Fruit fly (Drosophila melanogaster): ENCODE results near the gene Ccm3.
A peak's percentile ranks its signal among the peaks of the same experiment; 100 is the strongest.

Ccm3 gene

DNA sequence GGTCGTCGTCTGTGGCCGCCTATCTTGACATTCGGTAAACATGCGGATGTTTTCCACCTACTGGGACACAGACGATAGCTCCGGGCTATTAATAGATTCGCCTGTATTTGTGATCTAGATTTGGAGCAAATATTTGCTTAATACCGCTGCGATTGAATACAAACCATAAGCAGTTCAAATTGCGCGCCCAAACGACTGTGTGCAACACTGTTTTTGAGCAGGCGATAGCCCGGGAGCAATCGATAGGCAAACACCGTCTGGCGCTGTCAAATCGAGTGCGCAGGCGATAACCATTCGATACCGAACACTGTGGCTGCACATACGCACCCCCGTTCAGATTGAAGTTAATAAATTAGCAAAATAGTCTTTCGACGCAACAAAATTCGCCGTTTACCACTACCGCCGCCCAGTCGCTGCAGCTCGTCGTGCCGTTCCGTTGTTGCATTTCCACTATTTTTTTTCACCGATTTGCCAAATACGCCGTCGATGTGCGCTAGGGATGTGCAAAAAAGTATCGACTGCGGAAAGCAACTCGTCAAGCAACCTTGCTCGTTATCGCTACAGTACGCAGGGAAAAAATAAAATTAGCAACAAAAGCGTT is 36.5 kb downstream of the Ccm3 start, which contains the start of gene Atx2 (continued):
- TF ChIP-seq Dbx (GFP tag; IDR thresholded peaks at IDR 0.05) (peak; percentile 77), Fer1 (GFP tag; optimal IDR thresholded peaks at IDR 0.05) (peak; percentile 18), Dek (tag; optimal IDR thresholded peaks at IDR 0.05) (no peak), CG15601 (tag; optimal IDR thresholded peaks at IDR 0.05) (peak; percentile 51), CG13123 (GFP tag; optimal IDR thresholded peaks at IDR 0.05) (no peak), B-H1 (GFP tag; IDR thresholded peaks at IDR 0.05) (no peak), insv (GFP tag; optimal IDR thresholded peaks at IDR 0.05) (peak in 1 of 2 experiments; percentile 25), ash1 (GFP tag; optimal IDR thresholded peaks at IDR 0.05) (no peak), nom (GFP tag; optimal IDR thresholded peaks at IDR 0.05) (no peak), prd (optimal IDR thresholded peaks at IDR 0.05) (no peak), prd (GFP tag; IDR thresholded peaks at IDR 0.05) (0 out of 3 replicates have a peak, but pooled peaks have one; percentile 25), Blimp-1 (GFP tag; optimal IDR thresholded peaks at IDR 0.05) (peak; percentile 17), aop (GFP tag; IDR thresholded peaks at IDR 0.05) (no peak), CG15696 (tag; optimal IDR thresholded peaks at IDR 0.05) (no peak), CG8359 (GFP tag; optimal IDR thresholded peaks at IDR 0.05; ENCODE audit: borderline replicate concordance) (no peak), CG16863 (GFP tag; optimal IDR thresholded peaks at IDR 0.05) (peak; percentile 11), CG15514 (GFP tag; optimal IDR thresholded peaks at IDR 0.05) (peak; percentile 46), CG10274 (GFP tag; optimal IDR thresholded peaks at IDR 0.05) (no peak), tup (GFP tag; optimal IDR thresholded peaks at IDR 0.05) (no peak), CG1024 (GFP tag; IDR thresholded peaks at IDR 0.05) (no peak), CG7372 (GFP tag; IDR thresholded peaks at IDR 0.05) (no peak), CG12299 (tag; optimal IDR thresholded peaks at IDR 0.05) (no peak), crol (GFP tag; IDR thresholded peaks at IDR 0.05) (no peak), CG3407 (GFP tag; optimal IDR thresholded peaks at IDR 0.05) (peak; percentile 8), twi (tag; optimal IDR thresholded peaks at IDR 0.05) (no peak), CG6765 (GFP tag; optimal IDR thresholded peaks at IDR 0.05) (no peak), gsb (GFP tag; IDR thresholded peaks at IDR 0.05) (no peak), Neu2 (GFP tag; optimal IDR thresholded peaks at IDR 0.05; ENCODE audit: borderline replicate concordance) (no peak), CG14965 (GFP tag; optimal IDR thresholded peaks at IDR 0.05; ENCODE audit: borderline replicate concordance) (no peak), Lpt (GFP tag; optimal IDR thresholded peaks at IDR 0.05) (no peak), Doc2 (GFP tag; IDR thresholded peaks at IDR 0.05) (no peak), Spps (tag; optimal IDR thresholded peaks at IDR 0.05) (no peak), sens (GFP tag) (peak; percentile 76), ewg (GFP tag; optimal IDR thresholded peaks at IDR 0.05) (peak; percentile 78), nau (GFP tag; optimal IDR thresholded peaks at IDR 0.05) (no peak), CG6254 (GFP tag; optimal IDR thresholded peaks at IDR 0.05) (no peak), CG7963 (GFP tag; IDR thresholded peaks at IDR 0.05; ENCODE audit: partially characterized antibody) (peak; percentile 90), zfh1 (GFP tag; IDR thresholded peaks at IDR 0.05) (peak; percentile 58; the same call in 2 of the 3 replicates), CG2712 (tag; optimal IDR thresholded peaks at IDR 0.05) (peak; percentile 42), Dll (GFP tag; IDR thresholded peaks at IDR 0.05; ENCODE audit: partially characterized antibody) (peak; percentile 95), Sry-δ (GFP tag; optimal IDR thresholded peaks at IDR 0.05) (peak; percentile 97), CG2889 (GFP tag; IDR thresholded peaks at IDR 0.05) (no peak), CG3065 (GFP tag; optimal IDR thresholded peaks at IDR 0.05) (peak; percentile 11), crp (GFP tag; optimal IDR thresholded peaks at IDR 0.05) (peak in 1 of 2 experiments; percentile 39), Sry-β (GFP tag; optimal IDR thresholded peaks at IDR 0.05) (no peak), CG17328 (GFP tag; IDR thresholded peaks at IDR 0.05) (0 out of 2 replicates have a peak, but pooled peaks have one; percentile 43), CG1647 (GFP tag; optimal IDR thresholded peaks at IDR 0.05) (no peak), CG11504 (tag; optimal IDR thresholded peaks at IDR 0.05) (peak; percentile 19), CG33213 (GFP tag; optimal IDR thresholded peaks at IDR 0.05) (peak; percentile 26), fu2 (GFP tag; optimal IDR thresholded peaks at IDR 0.05) (peak; percentile 47)
